Worm (Caenorhabditis elegans) whole organism, L1 larva: Measurements from ENCODE around the gene C25F9.13.

Experiments
- Y116A8C.19 ChIP-seq: sonication (generic microtip); optimal IDR thresholded peaks from 2 replicates; lab custom pipeline; 2016; ENCODE audit warnings: missing compliant biosample characterization, missing genetic modification characterization, borderline replicate concordance
- aly-2 ChIP-seq: fragments of 150-350 bp; optimal IDR thresholded peaks from 2 replicates; lab custom pipeline; 2014; ENCODE audit warnings: missing biosample characterization, missing genetic modification characterization
- ceh-63 ChIP-seq: fragments of 200-800 bp; sonication (Bioruptor generic); optimal IDR thresholded peaks from 2 replicates; lab custom pipeline; 2018; ENCODE audit warnings: mild to moderate bottlenecking, missing genetic modification characterization, missing compliant biosample characterization
- ces-1 ChIP-seq: fragments of 150-350 bp; optimal IDR thresholded peaks from 2 replicates; lab custom pipeline; 2014; ENCODE audit warnings: missing biosample characterization, missing genetic modification reagents, missing genetic modification characterization
- dpl-1 ChIP-seq, 3 experiments: fragments of 150-350 bp in 2 of 3; sonication (generic microtip) in 1 of 3; optimal IDR thresholded peaks; 2 replicates each; lab custom pipeline; 2014 to 2017; ENCODE audit warnings: missing biosample characterization in 3 of 3, missing genetic modification characterization in 3 of 3, missing genetic modification reagents in 3 of 3
- dsc-1 ChIP-seq: sonication (generic microtip); optimal IDR thresholded peaks from 2 replicates; lab custom pipeline; 2016; ENCODE audit warnings: mild to moderate bottlenecking, missing genetic modification characterization, missing compliant biosample characterization
- efl-1 ChIP-seq, 4 experiments: fragments of 150-350 bp; optimal IDR thresholded peaks in 3 of 4; peaks in 1 of 4; 1 replicate in 1 of 4; 2 replicates in 3 of 4; lab custom pipeline; 2014; ENCODE audit warnings: missing biosample characterization in 2 of 4, missing genetic modification characterization in 2 of 4, missing genetic modification reagents in 2 of 4
- elt-2 ChIP-seq: sonication (generic microtip); optimal IDR thresholded peaks from 2 replicates; lab custom pipeline; 2016; ENCODE audit warnings: missing genetic modification characterization, mild to moderate bottlenecking, inconsistent platforms, missing compliant biosample characterization, missing genetic modification reagents
- ets-5 ChIP-seq: fragments of 200-800 bp; sonication (Bioruptor generic); IDR thresholded peaks from 2 replicates; pipeline ENCODE4 v1.3.6; 2022; ENCODE audit warnings: missing genetic modification characterization, missing compliant biosample characterization
- fkh-10 ChIP-seq: sonication (generic microtip); optimal IDR thresholded peaks from 2 replicates; lab custom pipeline; 2017; ENCODE audit warnings: missing biosample characterization, missing genetic modification reagents, missing genetic modification characterization
- fkh-8 ChIP-seq: sonication (generic microtip); optimal IDR thresholded peaks from 2 replicates; lab custom pipeline; 2016; ENCODE audit warnings: mild to moderate bottlenecking, missing genetic modification characterization, missing compliant biosample characterization
- grh-1 ChIP-seq: fragments of 200-800 bp; sonication (Bioruptor generic); IDR thresholded peaks from 2 replicates; pipeline ENCODE4 v1.3.6; 2022; ENCODE audit warnings: missing genetic modification reagents, missing genetic modification characterization, missing compliant biosample characterization
- hlh-4 ChIP-seq: sonication (generic microtip); optimal IDR thresholded peaks from 2 replicates; lab custom pipeline; 2016; ENCODE audit warnings: mild to moderate bottlenecking, missing genetic modification characterization, missing compliant biosample characterization
- hpl-2 ChIP-seq: fragments of 150-350 bp; optimal IDR thresholded peaks from 2 replicates; lab custom pipeline; 2014; ENCODE audit warnings: missing biosample characterization, missing genetic modification reagents, missing genetic modification characterization
- irx-1 ChIP-seq: sonication (generic microtip); optimal IDR thresholded peaks from 2 replicates; lab custom pipeline; 2016; ENCODE audit warnings: missing genetic modification characterization, missing compliant biosample characterization
- isw-1 ChIP-seq: fragments of 200-800 bp; sonication (Bioruptor generic); IDR thresholded peaks from 2 replicates; pipeline ENCODE4 v1.3.6; 2022; ENCODE audit warnings: missing genetic modification characterization, missing compliant biosample characterization
- jun-1 ChIP-seq: fragments of 150-350 bp; optimal IDR thresholded peaks from 2 replicates; lab custom pipeline; 2014; ENCODE audit warnings: missing biosample characterization, missing genetic modification reagents, missing genetic modification characterization
- lin-13 ChIP-seq: fragments of 150-350 bp; optimal IDR thresholded peaks from 2 replicates; lab custom pipeline; 2014; ENCODE audit warnings: missing biosample characterization, missing genetic modification reagents, missing genetic modification characterization
- lin-35 ChIP-seq, 2 experiments: fragments of 150-350 bp; optimal IDR thresholded peaks; 2 replicates each; lab custom pipeline; 2014; ENCODE audit warnings: missing biosample characterization in 2 of 2, missing genetic modification characterization in 2 of 2, missing genetic modification reagents in 2 of 2
- lsy-2 ChIP-seq, 2 experiments: fragments of 150-350 bp; optimal IDR thresholded peaks; 2 replicates each; lab custom pipeline; 2014; ENCODE audit warnings: missing biosample characterization in 2 of 2, missing genetic modification characterization in 2 of 2
- mdl-1 ChIP-seq, 2 experiments: fragments of 150-350 bp; optimal IDR thresholded peaks; 2 replicates each; lab custom pipeline; 2014 to 2017; ENCODE audit warnings: missing biosample characterization in 2 of 2, missing genetic modification characterization in 2 of 2, inconsistent platforms in 1 of 2
- mef-2 ChIP-seq: fragments of 150-350 bp; optimal IDR thresholded peaks from 2 replicates; lab custom pipeline; 2014; ENCODE audit warnings: missing biosample characterization, missing genetic modification characterization
- mep-1 ChIP-seq: fragments of 150-350 bp; optimal IDR thresholded peaks from 2 replicates; lab custom pipeline; 2014; ENCODE audit warnings: missing biosample characterization, missing genetic modification characterization
- nhr-11 ChIP-seq: fragments of 150-350 bp; optimal IDR thresholded peaks from 2 replicates; lab custom pipeline; 2014; ENCODE audit warnings: missing biosample characterization, missing genetic modification characterization
- nhr-20 ChIP-seq: sonication (generic microtip); optimal IDR thresholded peaks from 2 replicates; lab custom pipeline; 2016; ENCODE audit warnings: mild to moderate bottlenecking, missing genetic modification characterization, missing compliant biosample characterization
- nhr-71 ChIP-seq: sonication (generic microtip); optimal IDR thresholded peaks from 2 replicates; lab custom pipeline; 2016; ENCODE audit warnings: mild to moderate bottlenecking, missing genetic modification characterization, moderate library complexity, missing compliant biosample characterization
- nhr-84 ChIP-seq: sonication (generic microtip); optimal IDR thresholded peaks from 2 replicates; lab custom pipeline; 2017; ENCODE audit warnings: missing biosample characterization, missing genetic modification characterization
- pax-3 ChIP-seq: fragments of 200-800 bp; sonication (Bioruptor generic); optimal IDR thresholded peaks from 2 replicates; lab custom pipeline; 2018; ENCODE audit warnings: mild to moderate bottlenecking, missing genetic modification characterization, moderate library complexity, missing compliant biosample characterization
- pqm-1 ChIP-seq: sonication (generic microtip); optimal IDR thresholded peaks from 3 replicates; lab custom pipeline; 2017; ENCODE audit warnings: missing biosample characterization, missing genetic modification characterization
- rnt-1 ChIP-seq: sonication (generic microtip); optimal IDR thresholded peaks from 2 replicates; lab custom pipeline; 2016; ENCODE audit warnings: mild to moderate bottlenecking, missing genetic modification characterization, moderate library complexity, missing compliant biosample characterization
- sup-37 ChIP-seq: fragments of 200-800 bp; sonication (Bioruptor generic); optimal IDR thresholded peaks from 2 replicates; lab custom pipeline; 2018; ENCODE audit warnings: mild to moderate bottlenecking, missing genetic modification characterization, missing compliant biosample characterization
- tbx-2 ChIP-seq: sonication (generic microtip); optimal IDR thresholded peaks from 2 replicates; lab custom pipeline; 2016; ENCODE audit warnings: missing genetic modification characterization, missing compliant biosample characterization
- unc-130 ChIP-seq: fragments of 150-350 bp; optimal IDR thresholded peaks from 2 replicates; lab custom pipeline; 2017; ENCODE audit warnings: missing biosample characterization, missing genetic modification characterization, inconsistent platforms
- unc-62 ChIP-seq: fragments of 150-350 bp; optimal IDR thresholded peaks from 2 replicates; lab custom pipeline; 2014; ENCODE audit warnings: missing biosample characterization, missing genetic modification reagents, missing genetic modification characterization
- unc-98 ChIP-seq: fragments of 200-800 bp; sonication (Bioruptor generic); IDR thresholded peaks from 2 replicates; pipeline ENCODE4 v1.3.6; 2022; ENCODE audit warnings: missing genetic modification characterization, missing compliant biosample characterization

C25F9.13 gene

ce11 chrV:19398882-19399281, at the start of gene C25F9.13:
TSS of gene C25F9.13 (minus strand) at chrV:19398982.
- TF ChIP-seq fkh-10 (GFP tag; lab: Kevin White, UChicago) (no peak), ces-1 (no peak), lin-13 (GFP tag; lab: Kevin White, UChicago) (no peak), mef-2 (tag; lab: Kevin White, UChicago) (no peak), pax-3 (no peak), isw-1 (GFP tag; lab: Robert Waterston, UW) (no peak), hlh-4 (tag; lab: Kevin White, UChicago) (no peak), tbx-2 (tag; lab: Kevin White, UChicago) (no peak), Y116A8C.19 (tag; lab: Kevin White, UChicago) (no peak), mep-1 (tag; lab: Kevin White, UChicago) (no peak), hpl-2 (GFP tag; lab: Kevin White, UChicago) (no peak), lin-35 (GFP tag; optimal IDR thresholded peaks at IDR 0.05; lab: Kevin White, UChicago) (no peak), grh-1 (GFP tag; lab: Robert Waterston, UW) (no peak), rnt-1 (tag; lab: Kevin White, UChicago) (no peak), nhr-84 (tag; lab: Kevin White, UChicago) (no peak), nhr-20 (tag; lab: Kevin White, UChicago) (no peak), unc-62 (GFP tag; lab: Kevin White, UChicago) (no peak)

ce11 chrV:19445442-19445841, 46.7 kb upstream of the C25F9.13 start, which contains the start of gene M04C3.1:
TSS of gene M04C3.1 (minus strand) at chrV:19445605.
- TF ChIP-seq elt-2 (peak; percentile 7), nhr-71 (tag; lab: Kevin White, UChicago) (no peak), pqm-1 (tag; lab: Kevin White, UChicago) (no peak), nhr-20 (tag; lab: Kevin White, UChicago) (no peak)

DNA sequence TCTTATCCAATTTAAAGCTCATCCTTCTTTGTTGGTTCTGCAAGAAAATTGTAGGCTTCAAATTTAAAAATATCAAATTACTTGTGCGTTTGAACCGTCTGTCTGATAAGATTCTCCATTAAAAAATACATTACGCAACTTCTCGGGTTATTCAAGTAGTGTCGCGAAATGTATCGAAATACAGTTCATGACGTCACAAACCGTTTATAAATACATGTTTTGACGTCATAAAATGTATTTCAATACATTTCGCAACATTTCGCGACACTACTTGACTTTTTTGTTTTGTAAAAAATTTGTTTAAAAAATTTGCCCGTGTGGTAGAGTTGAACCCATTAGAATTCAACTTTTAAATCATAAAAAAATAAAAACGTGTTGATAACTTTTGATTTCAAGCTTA, 44.8 kb upstream of the C25F9.13 start:
- TF ChIP-seq dpl-1 (GFP tag; optimal IDR thresholded peaks at IDR 0.05; lab: Kevin White, UChicago) (no peak), sup-37 (GFP tag; lab: Kevin White, UChicago) (no peak), irx-1 (no peak), unc-98 (GFP tag; lab: Robert Waterston, UW) (no peak), elt-2 (no peak), nhr-11 (tag; lab: Kevin White, UChicago) (no peak), lsy-2 (tag; optimal IDR thresholded peaks at IDR 0.05; lab: Kevin White, UChicago) (no peak), mdl-1 (tag; optimal IDR thresholded peaks at IDR 0.05; lab: Kevin White, UChicago) (no peak), ets-5 (GFP tag; lab: Robert Waterston, UW) (no peak), jun-1 (tag; lab: Kevin White, UChicago) (no peak), efl-1 (optimal IDR thresholded peaks at IDR 0.05; lab: Kevin White, UChicago) (no peak), efl-1 (GFP tag; optimal IDR thresholded peaks at IDR 0.05 in 1 of 2; lab: Kevin White, UChicago) (no peak), aly-2 (tag; lab: Kevin White, UChicago) (no peak), lin-35 (GFP tag; optimal IDR thresholded peaks at IDR 0.05; lab: Kevin White, UChicago) (no peak), ceh-63 (GFP tag; lab: Kevin White, UChicago) (no peak), dsc-1 (tag; lab: Kevin White, UChicago) (no peak), fkh-8 (tag; lab: Kevin White, UChicago) (no peak)

- TF ChIP-seq unc-130 (no peak), efl-1 (optimal IDR thresholded peaks at IDR 0.05; lab: Kevin White, UChicago) (no peak), efl-1 (GFP tag; optimal IDR thresholded peaks at IDR 0.05 in 1 of 2; lab: Kevin White, UChicago) (peak in 1 of 2 experiments; percentile 21), fkh-8 (tag; lab: Kevin White, UChicago) (no peak)
These were observed 37.5 kb upstream of the C25F9.13 start, which contains the start of gene C25F9.14 for ce11 chrV:19436307-19436706. TSS of gene C25F9.14 (plus strand) at chrV:19436484.
